Worm (Caenorhabditis elegans): ENCODE results near the gene angl-1.
"Not testable (repeated sequence)": the region's sequence is repeated elsewhere in the genome, so short reads cannot be mapped to it uniquely, and the experiment has no call there.

Gene angl-1

DNA sequence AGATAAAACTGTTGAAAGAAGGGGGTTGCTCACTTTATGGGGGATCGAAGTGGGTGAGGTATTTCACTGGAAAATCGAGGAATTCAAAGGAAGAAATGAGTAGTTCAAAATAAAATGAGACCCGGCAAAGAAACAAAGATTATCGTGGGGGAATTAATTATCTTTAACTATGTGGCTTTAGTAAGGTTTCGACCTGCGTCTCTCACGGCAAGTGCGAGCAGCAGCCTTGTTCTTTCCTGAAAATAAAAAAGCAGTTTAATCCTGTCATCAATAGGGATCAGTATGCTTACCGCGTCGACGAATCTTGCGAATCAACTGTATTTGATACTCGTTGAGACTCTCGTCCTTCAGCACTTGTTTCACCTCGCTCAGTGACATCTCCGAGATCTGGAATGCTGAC, 31.0 kb upstream of the angl-1 start, which contains the start of gene srh-271:
Gene srh-271, minus strand, starts transcription at position 101 of the 400 bp plus-strand sequence.
- TF ChIP-seq nhr-77 (tag; optimal IDR thresholded peaks at IDR 0.05) (no peak), efl-1 (optimal IDR thresholded peaks at IDR 0.05) (no peak), efl-1 (GFP tag; optimal IDR thresholded peaks at IDR 0.05 in 1 of 2) (peak in 1 of 2 experiments; percentile 38)

DNA sequence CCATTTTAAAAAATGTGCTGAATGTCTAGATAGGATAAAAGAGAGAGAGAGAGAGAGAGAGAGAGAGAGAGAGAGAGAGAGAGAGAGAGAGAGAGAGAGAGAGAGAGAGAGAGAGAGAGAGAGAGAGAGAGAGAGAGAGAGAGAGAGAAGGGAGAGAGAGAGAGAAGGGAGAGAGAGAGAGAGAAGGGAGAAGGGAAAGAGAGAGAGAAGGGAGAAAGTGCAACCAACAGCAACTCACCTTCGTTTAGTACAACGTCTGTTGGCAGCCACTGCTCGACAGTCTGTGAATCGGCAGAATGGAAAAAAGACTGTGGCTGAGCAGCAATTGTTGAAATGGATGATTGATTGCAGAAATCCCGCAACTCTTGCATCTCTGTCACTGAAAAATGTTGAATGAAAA, 29.1 kb upstream of the angl-1 start:
- no peak for TF ChIP-seq vab-15 (tag; optimal IDR thresholded peaks at IDR 0.05)
- TF ChIP-seq fkh-4 (tag; optimal IDR thresholded peaks at IDR 0.05; ENCODE audit: borderline replicate concordance) = no peak
- TF ChIP-seq efl-1 (optimal IDR thresholded peaks at IDR 0.05) = peak in 1 of 2 experiments; percentile 8
- no peak for TF ChIP-seq efl-1 (GFP tag; optimal IDR thresholded peaks at IDR 0.05 in 1 of 2)
- no peak for TF ChIP-seq efl-3 (GFP tag; optimal IDR thresholded peaks at IDR 0.05)

DNA sequence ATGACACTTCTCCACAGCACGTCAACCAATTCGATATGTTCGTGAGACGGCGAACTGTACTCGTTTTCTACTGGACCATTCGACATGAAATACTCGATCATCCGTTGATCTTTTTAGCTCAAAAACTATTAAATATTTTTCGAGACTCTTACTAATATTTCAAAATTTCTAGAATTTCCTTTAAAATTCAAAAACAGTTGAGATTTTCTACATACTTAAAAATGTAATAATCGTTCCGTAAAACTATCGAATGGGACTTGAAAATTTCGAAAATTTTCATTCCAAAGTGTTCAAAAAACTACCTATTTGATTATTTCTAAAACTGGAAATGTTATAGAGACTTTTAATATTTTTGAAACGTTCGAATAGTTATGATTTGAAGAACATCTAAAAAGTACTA, 27.5 kb upstream of the angl-1 start, which contains the start of gene sknr-1:
Gene sknr-1, minus strand, starts transcription at position 101 of the 400 bp plus-strand sequence.
- TF ChIP-seq efl-1 (optimal IDR thresholded peaks at IDR 0.05); efl-1 (GFP tag; optimal IDR thresholded peaks at IDR 0.05 in 1 of 2); C34B4.2 (tag; optimal IDR thresholded peaks at IDR 0.05); lin-13 (GFP tag; optimal IDR thresholded peaks at IDR 0.05): not testable (repeated sequence)

DNA sequence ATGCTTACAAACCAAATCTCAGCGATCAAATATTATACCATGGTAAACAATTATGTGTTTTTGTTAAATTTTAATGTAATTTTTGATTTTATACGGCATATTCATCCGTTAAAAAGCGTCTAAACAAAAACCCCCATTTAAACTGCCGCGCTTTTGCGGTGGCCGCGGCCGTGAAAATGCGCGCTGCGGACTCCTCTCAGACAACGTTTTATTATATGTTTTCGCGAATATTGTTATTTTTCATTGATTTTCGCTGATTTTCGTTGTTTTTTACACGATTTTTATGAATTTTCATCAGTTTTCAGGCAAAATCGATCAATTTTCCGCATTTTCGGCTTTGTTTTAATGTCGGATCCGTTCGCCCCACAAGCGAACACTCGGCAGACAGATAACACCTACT, 14.3 kb upstream of the angl-1 start, which contains the start of gene W02H5.19:
Gene W02H5.19, plus strand, starts transcription at position 346 of the 400 bp plus-strand sequence.
- TF ChIP-seq nhr-77 (tag; optimal IDR thresholded peaks at IDR 0.05) = peak; percentile 43
- peak; percentile 81 for TF ChIP-seq zip-4 (GFP tag; optimal IDR thresholded peaks at IDR 0.05)
- peak; percentile 66 for TF ChIP-seq hlh-17 (GFP tag; optimal IDR thresholded peaks at IDR 0.05; ENCODE audit: borderline replicate concordance)
- no peak for TF ChIP-seq aly-2 (tag; optimal IDR thresholded peaks at IDR 0.05)
- TF ChIP-seq lin-13 (GFP tag; optimal IDR thresholded peaks at IDR 0.05) = peak; percentile 67
- TF ChIP-seq nhr-85 (tag) = peak; percentile 96
- peak; percentile 95 for TF ChIP-seq egl-13 (tag; optimal IDR thresholded peaks at IDR 0.05)
- TF ChIP-seq unc-86 (tag; optimal IDR thresholded peaks at IDR 0.05) = peak; percentile 88
- TF ChIP-seq nhr-20 (tag; optimal IDR thresholded peaks at IDR 0.05) = peak; percentile 94
- TF ChIP-seq swsn-7 (tag; optimal IDR thresholded peaks at IDR 0.05) = peak; percentile 94
- TF ChIP-seq lir-3 (tag; optimal IDR thresholded peaks at IDR 0.05; ENCODE audit: poor library complexity) = no peak
- TF ChIP-seq unc-30 (tag; optimal IDR thresholded peaks at IDR 0.05) = no peak
- TF ChIP-seq nhr-84 (tag; optimal IDR thresholded peaks at IDR 0.05) = no peak
- peak; percentile 97 to 98 for TF ChIP-seq lin-35 (GFP tag; optimal IDR thresholded peaks at IDR 0.05)
- peak; percentile 87 for TF ChIP-seq ceh-63 (GFP tag; optimal IDR thresholded peaks at IDR 0.05)
- TF ChIP-seq alr-1 (tag; optimal IDR thresholded peaks at IDR 0.05; ENCODE audit: borderline replicate concordance) = no peak
- peak; percentile 95 for TF ChIP-seq nhr-47 (tag; optimal IDR thresholded peaks at IDR 0.05)
- TF ChIP-seq ceh-90 (tag; optimal IDR thresholded peaks at IDR 0.05) = peak; percentile 96
- TF ChIP-seq hpl-2 (GFP tag; optimal IDR thresholded peaks at IDR 0.05) = no peak
- TF ChIP-seq snu-23 (GFP tag; optimal IDR thresholded peaks at IDR 0.05) = peak; percentile 93
- TF ChIP-seq fos-1 (tag; optimal IDR thresholded peaks at IDR 0.05) = peak; percentile 7
- TF ChIP-seq skn-1 (tag; optimal IDR thresholded peaks at IDR 0.05) = peak; percentile 69
- no peak for TF ChIP-seq nhr-28 (tag; optimal IDR thresholded peaks at IDR 0.05)
- TF ChIP-seq ets-5 (GFP tag; IDR thresholded peaks at IDR 0.05) = no peak
- TF ChIP-seq mef-2 (tag; optimal IDR thresholded peaks at IDR 0.05) = no peak
- TF ChIP-seq vab-15 (tag; optimal IDR thresholded peaks at IDR 0.05) = peak; percentile 82
- peak; percentile 45 for TF ChIP-seq F16B12.6 (tag; optimal IDR thresholded peaks at IDR 0.05)
- TF ChIP-seq nhr-90 (tag; optimal IDR thresholded peaks at IDR 0.05; ENCODE audit: poor library complexity) = peak; percentile 97
- TF ChIP-seq efl-1 (optimal IDR thresholded peaks at IDR 0.05) = peak; percentile 97 to 98
- TF ChIP-seq efl-1 (GFP tag; optimal IDR thresholded peaks at IDR 0.05 in 1 of 2) = peak; percentile 97 to 100
- peak; percentile 78 for TF ChIP-seq grh-1 (GFP tag; IDR thresholded peaks at IDR 0.05)
- TF ChIP-seq snpc-4 (tag; optimal IDR thresholded peaks at IDR 0.05) = peak; percentile 56
- TF ChIP-seq xbp-1 (tag; optimal IDR thresholded peaks at IDR 0.05) = peak; percentile 94
- peak; percentile 74 for TF ChIP-seq efl-3 (GFP tag; optimal IDR thresholded peaks at IDR 0.05)
- TF ChIP-seq nhr-237 (tag; optimal IDR thresholded peaks at IDR 0.05) = no peak
- peak; percentile 97 for TF ChIP-seq irx-1 (tag; optimal IDR thresholded peaks at IDR 0.05)
- TF ChIP-seq nhr-12 (tag; optimal IDR thresholded peaks at IDR 0.05) = no peak
- no peak for TF ChIP-seq fkh-10 (GFP tag; optimal IDR thresholded peaks at IDR 0.05)
- no peak for TF ChIP-seq egl-27 (tag; optimal IDR thresholded peaks at IDR 0.05)
- peak; percentile 61 for TF ChIP-seq blmp-1 (tag; optimal IDR thresholded peaks at IDR 0.05)
- peak; percentile 70 for TF ChIP-seq lin-39 (tag; optimal IDR thresholded peaks at IDR 0.05)
- TF ChIP-seq pqm-1 (tag; optimal IDR thresholded peaks at IDR 0.05) = no peak
- TF ChIP-seq zag-1 (tag; optimal IDR thresholded peaks at IDR 0.05) = no peak
- peak; percentile 56 for TF ChIP-seq C34B4.2 (tag; optimal IDR thresholded peaks at IDR 0.05)
